Worm (Caenorhabditis elegans) whole organism, dauer: ENCODE measurements around the gene tbx-34.

ENCODE experiments used
- unc-62 ChIP-seq: sonication (generic microtip); optimal IDR thresholded peaks from 2 replicates; lab custom pipeline; 2017; ENCODE audit warnings: missing biosample characterization, missing genetic modification reagents, missing genetic modification characterization

Gene tbx-34

DNA sequence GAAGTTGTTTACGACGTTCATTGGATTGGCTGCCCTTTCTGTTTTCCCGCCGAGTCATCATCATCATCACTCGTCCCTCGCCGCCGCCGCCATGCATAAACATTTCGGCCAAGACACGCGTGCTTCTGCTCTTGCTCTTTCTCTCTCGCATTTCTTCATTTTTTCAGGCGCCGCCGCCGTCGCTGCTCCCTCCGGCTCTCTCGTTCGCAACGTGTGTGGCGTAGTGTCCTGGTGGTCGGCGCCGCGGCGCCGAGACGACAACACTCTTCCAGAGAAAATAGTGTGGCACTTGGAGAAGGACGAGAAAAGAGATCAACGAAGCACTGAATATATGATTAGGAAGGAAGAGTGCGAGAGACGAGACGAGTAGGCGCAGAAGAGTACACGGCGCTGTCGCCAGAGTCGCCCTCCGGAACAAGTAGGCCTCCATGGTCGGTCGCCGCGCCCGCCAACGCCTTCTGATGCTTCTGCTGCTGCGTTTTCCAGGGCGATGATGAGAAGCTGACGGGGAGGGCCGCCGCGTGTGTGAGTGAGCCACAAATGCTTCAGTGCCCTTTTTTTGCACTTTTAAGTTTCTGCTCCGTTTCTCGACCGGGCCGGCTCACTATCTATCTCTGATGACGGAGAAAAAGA lies 32.5 kb downstream of the tbx-34 start:
- no peak for TF ChIP-seq unc-62 (GFP tag; lab: Kevin White, UChicago)

DNA sequence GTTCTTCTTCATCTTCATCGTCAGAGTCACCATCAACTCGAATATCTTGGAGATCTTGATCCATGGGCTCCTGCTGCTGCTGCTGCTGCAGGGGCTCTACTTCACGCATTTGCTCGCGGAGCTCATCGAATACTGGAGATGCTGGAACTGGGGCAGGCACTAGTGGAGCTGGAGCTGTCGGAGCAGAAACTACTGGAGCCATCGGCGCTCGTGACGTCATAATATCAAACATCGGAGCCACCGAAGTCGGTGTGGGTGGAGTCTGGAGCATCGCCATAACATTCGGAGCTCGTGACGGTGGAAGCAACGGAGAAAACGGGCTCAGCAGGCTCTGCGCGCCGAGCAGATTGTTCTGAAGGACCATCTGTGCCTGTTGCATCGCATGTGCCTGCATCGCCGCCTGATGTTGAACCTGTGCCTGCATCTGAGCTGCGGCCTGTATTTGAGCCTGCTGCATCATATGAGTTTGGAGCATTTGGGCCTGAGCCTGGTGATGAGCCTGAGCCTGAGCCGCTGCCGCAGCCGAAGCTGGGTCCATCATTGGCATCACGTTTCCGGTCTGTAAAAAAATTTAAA lies 42.3 kb downstream of the tbx-34 start:
- TF ChIP-seq unc-62 (GFP tag; lab: Kevin White, UChicago) = no peak

DNA sequence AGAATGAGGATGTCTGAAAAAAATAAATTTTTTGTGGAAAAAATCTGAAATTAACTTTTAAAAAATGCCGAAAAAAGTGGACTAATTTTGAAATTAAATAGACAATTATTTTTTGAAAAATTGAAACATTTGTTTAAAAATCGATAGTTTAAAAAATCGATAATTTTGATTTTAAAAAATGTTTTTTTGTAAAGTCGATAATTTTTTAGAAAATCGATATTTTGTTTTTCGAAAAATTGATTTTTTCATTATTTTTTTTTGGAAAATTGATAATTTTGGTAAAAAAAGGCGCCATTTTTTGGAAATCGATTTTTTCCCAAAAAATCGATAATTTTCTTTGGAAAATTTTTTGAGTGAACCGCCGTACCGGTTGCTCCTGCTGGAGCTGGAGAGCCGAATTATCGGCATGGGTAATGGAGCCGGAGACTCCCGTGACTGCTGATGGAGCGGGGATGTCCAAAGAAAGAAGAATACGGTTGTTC lies 45.8 kb downstream of the tbx-34 start:
- no peak for TF ChIP-seq unc-62 (GFP tag; lab: Kevin White, UChicago)

DNA sequence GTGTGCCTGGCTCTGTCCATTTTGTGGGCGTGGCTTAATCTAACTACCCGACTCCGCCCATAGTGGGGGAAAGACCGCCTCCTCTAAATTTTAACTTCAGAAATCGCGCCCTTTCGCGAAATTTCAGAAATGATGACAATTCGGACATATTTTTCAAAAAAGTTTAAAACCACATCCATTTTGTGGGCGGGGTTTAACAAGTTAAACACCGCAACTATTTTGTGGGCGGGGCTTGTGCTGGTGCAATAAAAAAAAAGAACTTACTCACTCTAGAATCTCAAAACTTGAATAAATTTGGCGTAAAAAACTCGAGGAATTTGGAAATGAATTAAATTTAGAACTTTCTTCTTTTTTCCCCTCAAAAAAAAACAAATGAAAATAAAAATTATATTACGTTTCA lies 47.5 kb downstream of the tbx-34 start:
- TF ChIP-seq unc-62 (GFP tag; lab: Kevin White, UChicago) = no peak

DNA sequence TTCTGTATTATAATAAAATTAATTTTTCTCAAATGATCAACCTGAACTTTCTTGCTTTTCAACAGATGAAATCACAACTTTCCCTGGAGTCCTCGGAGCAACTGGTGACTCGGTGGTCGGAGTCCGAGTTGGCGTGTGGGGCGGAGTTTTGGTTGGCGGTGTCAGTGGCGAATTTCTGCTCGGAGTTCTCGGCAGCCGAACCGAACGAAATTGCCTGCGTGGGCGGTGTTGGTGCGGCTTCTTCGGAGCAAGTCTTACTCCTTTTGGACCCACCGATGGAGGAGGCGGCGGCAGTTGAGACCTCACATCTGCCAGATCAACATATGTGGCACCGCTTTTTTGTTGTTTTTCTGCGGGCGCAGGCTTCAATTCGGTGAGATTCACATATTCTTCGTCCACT lies 48.4 kb downstream of the tbx-34 start:
- no peak for TF ChIP-seq unc-62 (GFP tag; lab: Kevin White, UChicago)
